Worm (Caenorhabditis elegans) whole organism, L2 larva: ENCODE data around the gene nhr-143.

Experiments used
- ZK546.5 ChIP-seq: sonication (generic microtip); optimal IDR thresholded peaks from 2 replicates; lab custom pipeline; 2017; ENCODE audit warnings: missing biosample characterization, missing genetic modification characterization
- aly-2 ChIP-seq: fragments of 150-350 bp; optimal IDR thresholded peaks from 2 replicates; lab custom pipeline; 2014; ENCODE audit warnings: missing biosample characterization, missing genetic modification characterization
- ama-1 ChIP-seq: fragments of 150-350 bp; optimal IDR thresholded peaks from 2 replicates; lab custom pipeline; 2018; ENCODE audit warnings: inconsistent platforms
- lin-11 ChIP-seq: fragments of 150-350 bp; sonication (generic microtip); optimal IDR thresholded peaks from 2 replicates; lab custom pipeline; 2014; ENCODE audit warnings: missing biosample characterization, missing genetic modification characterization, inconsistent platforms, mixed read lengths
- lsy-2 ChIP-seq, 2 experiments: fragments of 150-350 bp in 1 of 2; sonication (generic microtip) in 1 of 2; optimal IDR thresholded peaks; 2 replicates each; lab custom pipeline; 2014 to 2017; ENCODE audit warnings: missing biosample characterization in 2 of 2, missing genetic modification characterization in 2 of 2
- nhr-10 ChIP-seq: sonication (generic microtip); optimal IDR thresholded peaks from 2 replicates; lab custom pipeline; 2017; ENCODE audit warnings: missing biosample characterization, missing genetic modification characterization
- snpc-4 ChIP-seq: fragments of 150-350 bp; optimal IDR thresholded peaks from 2 replicates; lab custom pipeline; 2014; ENCODE audit warnings: missing biosample characterization, missing genetic modification characterization
- unc-39 ChIP-seq: fragments of 150-350 bp; optimal IDR thresholded peaks from 2 replicates; lab custom pipeline; 2014; ENCODE audit warnings: missing biosample characterization, missing genetic modification characterization
- unc-62 ChIP-seq: fragments of 150-350 bp; optimal IDR thresholded peaks from 2 replicates; lab custom pipeline; 2014; ENCODE audit warnings: missing biosample characterization, missing genetic modification reagents, missing genetic modification characterization
- ztf-1 ChIP-seq: fragments of 200-800 bp; sonication (Bioruptor generic); conservative IDR thresholded peaks from 2 replicates; pipeline ENCODE4 v1.3.6; 2022; ENCODE audit warnings: missing genetic modification characterization, missing compliant biosample characterization

ce11 chrV:8977895-8978294 is 3.2 kb upstream of the nhr-143 start:
- TF ChIP-seq lsy-2 (tag; optimal IDR thresholded peaks at IDR 0.05; lab: Kevin White, UChicago) (no peak), lin-11 (tag; lab: Kevin White, UChicago) (no peak), unc-62 (GFP tag; lab: Kevin White, UChicago) (no peak), unc-39 (tag; lab: Kevin White, UChicago) (no peak), ZK546.5 (no peak), ama-1 (lab: Kevin White, UChicago) (no peak), ztf-1 (GFP tag; lab: Robert Waterston, UW) (no peak), snpc-4 (tag; lab: Kevin White, UChicago) (no peak), aly-2 (tag; lab: Kevin White, UChicago) (no peak), nhr-10 (tag; lab: Kevin White, UChicago) (no peak)
